Fruit fly (Drosophila melanogaster) S2 (cell line): ENCODE data around the gene Cog2.

Source experiments
- CG8478 ChIP-seq: fragments of >200 bp; optimal IDR thresholded peaks from 2 replicates; lab custom pipeline; 2018
- CTCF ChIP-seq, 2 experiments: fragments of >200 bp; optimal IDR thresholded peaks; 2 replicates each; lab custom pipeline; 2018

DNA sequence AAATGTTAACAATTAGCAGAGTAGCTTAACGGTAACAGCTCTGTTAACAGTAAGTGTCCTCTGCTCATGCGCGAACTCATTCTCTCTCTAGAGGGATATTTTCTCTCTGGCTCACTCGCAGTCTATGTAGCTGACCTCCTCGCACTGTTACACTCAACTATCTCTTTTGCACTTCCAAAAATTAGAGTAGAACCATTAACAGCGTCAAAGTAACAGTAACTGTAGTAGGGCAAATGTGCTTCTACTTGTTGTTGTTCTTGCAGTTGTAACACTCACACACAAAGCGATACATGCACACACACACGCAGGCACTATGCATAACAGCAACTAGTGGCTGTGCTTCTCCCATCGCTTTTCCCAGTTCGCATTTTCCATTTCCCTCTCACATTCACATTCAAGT lies 17.6 kb upstream of the Cog2 start:
- peak in 1 of 2 experiments; percentile 6 for TF ChIP-seq CTCF (optimal IDR thresholded peaks at IDR 0.05; lab: Kevin White, UChicago)
- no peak for TF ChIP-seq CG8478 (lab: Kevin White, UChicago)
